Worm (Caenorhabditis elegans) whole organism, dauer: ENCODE measurements around the gene lev-8.

Source experiments
- unc-62 ChIP-seq: sonication (generic microtip); optimal IDR thresholded peaks from 2 replicates; lab custom pipeline; 2017; ENCODE audit warnings: missing biosample characterization, missing genetic modification reagents, missing genetic modification characterization

Gene lev-8

ce11 chrX:11560615-11561014, at the start of gene lev-8:
Gene lev-8 (plus strand): TSS chrX:11560915.
- no peak for TF ChIP-seq unc-62

ce11 chrX:11511231-11511630, 49.5 kb upstream of the lev-8 start, which contains the start of gene ccdc-149:
Gene ccdc-149 (minus strand): TSS chrX:11511451.
- no peak for TF ChIP-seq unc-62

- no peak for TF ChIP-seq unc-62
Measured at ce11 chrX:11515381-11515780, 45.3 kb upstream of the lev-8 start.

ce11 chrX:11517433-11517832, 43.3 kb upstream of the lev-8 start:
- TF ChIP-seq unc-62, result no peak

ce11 chrX:11518415-11518814, 42.3 kb upstream of the lev-8 start:
- TF ChIP-seq unc-62, result no peak

- TF ChIP-seq unc-62, result no peak
Measured at ce11 chrX:11519016-11519509, 41.7 kb upstream of the lev-8 start, which contains the start of gene hpo-34. Gene hpo-34 (minus strand): TSS chrX:11519066.

- TF ChIP-seq unc-62, result no peak
Measured at ce11 chrX:11522058-11522757, 38.5 kb upstream of the lev-8 start, which contains the start of gene sdc-2. Gene sdc-2 (plus strand): TSS chrX:11522707.

- TF ChIP-seq unc-62, result no peak
Measured at ce11 chrX:11523704-11524103, 37.0 kb upstream of the lev-8 start.

ce11 chrX:11533543-11534003, 27.1 kb upstream of the lev-8 start, which contains the start of gene C35C5.8:
Gene C35C5.8 (plus strand): TSS chrX:11533593.
- TF ChIP-seq unc-62, result no peak

- no peak for TF ChIP-seq unc-62
Measured at ce11 chrX:11534443-11534842, 26.3 kb upstream of the lev-8 start.

- TF ChIP-seq unc-62, result no peak
Measured at ce11 chrX:11536408-11536807, 24.3 kb upstream of the lev-8 start, which contains the start of gene C35C5.9. Gene C35C5.9 (plus strand): TSS chrX:11536568.

- no peak for TF ChIP-seq unc-62
Measured at ce11 chrX:11537240-11537764, 23.4 kb upstream of the lev-8 start, which contains the start of gene gcp-2.2. Gene gcp-2.2 (plus strand): TSS chrX:11537714.

ce11 chrX:11541690-11542089, 19.0 kb upstream of the lev-8 start:
- no peak for TF ChIP-seq unc-62

ce11 chrX:11546445-11547275, 14.1 kb upstream of the lev-8 start, which contains the start of gene selt-1.1:
Gene selt-1.1 (minus strand): TSS chrX:11546495.
- TF ChIP-seq unc-62, result no peak

ce11 chrX:11547442-11548023, 13.2 kb upstream of the lev-8 start:
- TF ChIP-seq unc-62, result no peak

- TF ChIP-seq unc-62, result no peak
Measured at ce11 chrX:11548308-11548707, 12.4 kb upstream of the lev-8 start, which contains the start of gene mig-2. Gene mig-2 (plus strand): TSS chrX:11548608.
